Fruit fly (Drosophila melanogaster) whole organism, embryonic: ENCODE measurements around the gene CG7906.
A peak's percentile ranks its signal among the peaks of the same experiment; 100 is the strongest.

Experiments
- ATbp ChIP-seq: fragments of 200-800 bp; sonication (Bioruptor generic); optimal IDR thresholded peaks from 2 replicates; lab custom pipeline; 2017; ENCODE audit warnings: missing biosample characterization, mild to moderate bottlenecking, missing genetic modification characterization, missing genetic modification reagents
- CG10321 ChIP-seq: fragments of 200-800 bp; sonication (Bioruptor generic); IDR thresholded peaks from 2 replicates; pipeline ENCODE4 v1.3.6; 2022; ENCODE audit warnings: missing biosample characterization, missing genetic modification characterization
- CG10979 ChIP-seq: fragments of 200-800 bp; sonication (Bioruptor generic); optimal IDR thresholded peaks from 2 replicates; lab custom pipeline; 2018; ENCODE audit warnings: missing biosample characterization, mild to moderate bottlenecking, missing genetic modification characterization, moderate library complexity
- CG11696 ChIP-seq: fragments of 200-800 bp; sonication (Bioruptor generic); IDR thresholded peaks from 2 replicates; pipeline ENCODE4 v1.3.6; 2022; ENCODE audit warnings: missing biosample characterization, missing genetic modification characterization
- CG13287 ChIP-seq: fragments of 200-800 bp; sonication (Bioruptor generic); IDR thresholded peaks from 2 replicates; pipeline ENCODE4 v1.3.6; 2022; ENCODE audit warnings: missing biosample characterization, missing genetic modification characterization; ENCODE audit not compliant: partially characterized antibody
- CG14710 ChIP-seq: fragments of 200-800 bp; sonication (Bioruptor generic); optimal IDR thresholded peaks from 3 replicates; lab custom pipeline; 2019; ENCODE audit warnings: missing biosample characterization, mild to moderate bottlenecking, missing genetic modification characterization, moderate library complexity
- CG15514 ChIP-seq: fragments of 200-800 bp; sonication (Bioruptor generic); optimal IDR thresholded peaks from 3 replicates; lab custom pipeline; 2017; ENCODE audit warnings: missing biosample characterization, missing genetic modification characterization, mild to moderate bottlenecking, moderate library complexity, missing genetic modification reagents
- CG16863 ChIP-seq: fragments of 200-800 bp; sonication (Bioruptor generic); optimal IDR thresholded peaks from 3 replicates; lab custom pipeline; 2016; ENCODE audit warnings: missing biosample characterization, missing genetic modification characterization
- CG18262 ChIP-seq: fragments of 200-800 bp; optimal IDR thresholded peaks from 3 replicates; lab custom pipeline; 2019; ENCODE audit warnings: missing biosample characterization, mild to moderate bottlenecking, missing genetic modification characterization, moderate library complexity
- CG2712 ChIP-seq: fragments of 200-800 bp; optimal IDR thresholded peaks from 3 replicates; lab custom pipeline; 2019; ENCODE audit warnings: missing biosample characterization, mild to moderate bottlenecking, missing genetic modification characterization, moderate library complexity
- CG32767 ChIP-seq: fragments of 200-800 bp; sonication (Bioruptor generic); IDR thresholded peaks from 2 replicates; pipeline ENCODE4 v1.3.6; 2022; ENCODE audit warnings: missing biosample characterization, missing genetic modification characterization
- CG43689 ChIP-seq: fragments of 200-800 bp; sonication (Bioruptor generic); IDR thresholded peaks from 2 replicates; pipeline ENCODE4 v1.3.6; 2022; ENCODE audit warnings: missing biosample characterization, missing genetic modification characterization
- CG7556 ChIP-seq: fragments of 200-800 bp; sonication (Bioruptor generic); optimal IDR thresholded peaks from 2 replicates; lab custom pipeline; 2017; ENCODE audit warnings: missing biosample characterization, mild to moderate bottlenecking, missing genetic modification characterization
- CG8388 ChIP-seq: fragments of 200-800 bp; sonication (Bioruptor generic); optimal IDR thresholded peaks from 2 replicates; lab custom pipeline; 2019; ENCODE audit warnings: missing biosample characterization, mild to moderate bottlenecking, missing genetic modification characterization, moderate library complexity
- CG9609 ChIP-seq: fragments of 200-800 bp; sonication (Bioruptor generic); optimal IDR thresholded peaks from 3 replicates; lab custom pipeline; 2016; ENCODE audit warnings: missing biosample characterization, missing genetic modification characterization
- CoRest ChIP-seq: fragments of 200-800 bp; sonication (Bioruptor generic); optimal IDR thresholded peaks from 3 replicates; lab custom pipeline; 2018; ENCODE audit warnings: missing biosample characterization, mild to moderate bottlenecking, missing genetic modification characterization, moderate library complexity
- CrebB ChIP-seq: fragments of 200-800 bp; sonication (Bioruptor generic); optimal IDR thresholded peaks from 3 replicates; lab custom pipeline; 2018; ENCODE audit warnings: missing biosample characterization, mild to moderate bottlenecking, missing genetic modification characterization
- E2f1 ChIP-seq: fragments of 200-800 bp; sonication (Bioruptor generic); IDR thresholded peaks from 2 replicates; pipeline ENCODE4 v1.3.6; 2022; ENCODE audit warnings: missing biosample characterization, missing genetic modification characterization
- Fer2 ChIP-seq: fragments of 200-800 bp; sonication (Bioruptor generic); optimal IDR thresholded peaks from 2 replicates; lab custom pipeline; 2018; ENCODE audit warnings: missing biosample characterization, mild to moderate bottlenecking, missing genetic modification characterization, moderate library complexity
- Gsc ChIP-seq: fragments of 200-800 bp; sonication (Bioruptor generic); IDR thresholded peaks from 2 replicates; pipeline ENCODE4 v1.3.6; 2022; ENCODE audit warnings: missing biosample characterization, missing genetic modification characterization
- H2.0 ChIP-seq: fragments of 200-800 bp; sonication (Bioruptor generic); IDR thresholded peaks from 2 replicates; pipeline ENCODE4 v1.3.6; 2022; ENCODE audit warnings: missing biosample characterization, missing genetic modification characterization
- HLH3B ChIP-seq: fragments of 200-800 bp; sonication (Bioruptor generic); IDR thresholded peaks from 2 replicates; pipeline ENCODE4 v1.3.6; 2022; ENCODE audit warnings: missing biosample characterization, missing genetic modification characterization
- Hr51 ChIP-seq, 2 experiments: fragments of 200-800 bp; sonication (Bioruptor generic); optimal IDR thresholded peaks; 2 replicates in 1 of 2; 3 replicates in 1 of 2; lab custom pipeline; 2016 to 2018; ENCODE audit warnings: missing biosample characterization in 2 of 2, missing genetic modification characterization in 2 of 2, mild to moderate bottlenecking in 1 of 2, moderate library complexity in 1 of 2
- Lim3 ChIP-seq: fragments of 200-800 bp; sonication (Bioruptor generic); IDR thresholded peaks from 2 replicates; pipeline ENCODE4 v1.3.6; 2022; ENCODE audit warnings: missing biosample characterization, missing genetic modification characterization
- MESR4 ChIP-seq: fragments of 200-800 bp; sonication (Bioruptor generic); optimal IDR thresholded peaks from 2 replicates; lab custom pipeline; 2018; ENCODE audit warnings: missing biosample characterization, mild to moderate bottlenecking, missing genetic modification characterization, moderate library complexity
- NC2β ChIP-seq: fragments of 200-800 bp; sonication (Bioruptor generic); optimal IDR thresholded peaks from 2 replicates; lab custom pipeline; 2016; ENCODE audit warnings: missing biosample characterization, missing genetic modification characterization
- Sox102F ChIP-seq: fragments of 200-800 bp; sonication (Bioruptor generic); optimal IDR thresholded peaks from 2 replicates; lab custom pipeline; 2018; ENCODE audit warnings: missing biosample characterization, mild to moderate bottlenecking, missing genetic modification characterization, moderate library complexity
- Ssrp ChIP-seq: fragments of 200-800 bp; sonication (Bioruptor generic); optimal IDR thresholded peaks from 2 replicates; lab custom pipeline; 2018; ENCODE audit warnings: missing biosample characterization, mild to moderate bottlenecking, missing genetic modification characterization, moderate library complexity
- Xrp1 ChIP-seq: fragments of 200-800 bp; sonication (Bioruptor generic); IDR thresholded peaks from 2 replicates; pipeline ENCODE4 v1.3.6; 2022; ENCODE audit warnings: missing biosample characterization, missing genetic modification characterization
- ac ChIP-seq: fragments of 200-800 bp; sonication (Bioruptor generic); optimal IDR thresholded peaks from 3 replicates; lab custom pipeline; 2017; ENCODE audit warnings: missing biosample characterization, mild to moderate bottlenecking, missing genetic modification characterization
- ash1 ChIP-seq: fragments of 200-800 bp; sonication (Bioruptor generic); optimal IDR thresholded peaks from 2 replicates; lab custom pipeline; 2018; ENCODE audit warnings: missing biosample characterization, mild to moderate bottlenecking, missing genetic modification characterization
- az2 ChIP-seq: fragments of 200-800 bp; sonication (Bioruptor generic); optimal IDR thresholded peaks from 3 replicates; lab custom pipeline; 2016; ENCODE audit warnings: missing biosample characterization, missing genetic modification characterization
- bsh ChIP-seq, 2 experiments: fragments of 200-800 bp; sonication (Bioruptor generic); optimal IDR thresholded peaks; 2 replicates each; lab custom pipeline; 2017 to 2018; ENCODE audit warnings: mild to moderate bottlenecking in 2 of 2, missing biosample characterization in 2 of 2, missing genetic modification characterization in 2 of 2, moderate library complexity in 1 of 2
- btn ChIP-seq: fragments of 200-800 bp; sonication (Bioruptor generic); optimal IDR thresholded peaks from 2 replicates; lab custom pipeline; 2016; ENCODE audit warnings: missing biosample characterization, missing genetic modification characterization
- chif ChIP-seq, 2 experiments: fragments of 200-800 bp; sonication (Bioruptor generic); optimal IDR thresholded peaks; 3 replicates each; lab custom pipeline; 2016; ENCODE audit warnings: missing biosample characterization in 2 of 2, missing genetic modification characterization in 2 of 2
- eve ChIP-seq, 2 experiments: fragments of >200 bp; optimal IDR thresholded peaks; 2 replicates each; lab custom pipeline; 2017; ENCODE audit warnings: missing biosample characterization in 2 of 2, missing genetic modification characterization in 2 of 2
- gem ChIP-seq: fragments of 200-800 bp; sonication (Bioruptor generic); optimal IDR thresholded peaks from 2 replicates; lab custom pipeline; 2019; ENCODE audit warnings: missing biosample characterization, mild to moderate bottlenecking, missing genetic modification characterization, moderate library complexity
- gsb-n ChIP-seq: fragments of 200-800 bp; sonication (Bioruptor generic); optimal IDR thresholded peaks from 3 replicates; lab custom pipeline; 2018; ENCODE audit warnings: missing biosample characterization, mild to moderate bottlenecking, missing genetic modification characterization
- lola ChIP-seq, 3 experiments: fragments of >200 bp in 2 of 3; fragments of 200-800 bp in 1 of 3; sonication (Bioruptor generic) in 1 of 3; optimal IDR thresholded peaks; 2 replicates each; lab custom pipeline; 2017 to 2019; ENCODE audit warnings: missing biosample characterization in 3 of 3, missing genetic modification characterization in 3 of 3, mild to moderate bottlenecking in 1 of 3, moderate library complexity in 1 of 3
- maf-S ChIP-seq: fragments of 200-800 bp; sonication (Bioruptor generic); optimal IDR thresholded peaks from 2 replicates; lab custom pipeline; 2016; ENCODE audit warnings: missing biosample characterization, missing genetic modification characterization
- mam ChIP-seq: fragments of 200-800 bp; sonication (Bioruptor generic); optimal IDR thresholded peaks from 3 replicates; lab custom pipeline; 2016; ENCODE audit warnings: missing biosample characterization, missing genetic modification characterization
- nmo ChIP-seq: fragments of 200-800 bp; sonication (Bioruptor generic); optimal IDR thresholded peaks from 2 replicates; lab custom pipeline; 2018; ENCODE audit warnings: missing biosample characterization, mild to moderate bottlenecking, missing genetic modification characterization, moderate library complexity
- phol ChIP-seq: fragments of 200-800 bp; sonication (Bioruptor generic); optimal IDR thresholded peaks from 3 replicates; lab custom pipeline; 2018; ENCODE audit warnings: missing biosample characterization, mild to moderate bottlenecking, missing genetic modification characterization, moderate library complexity
- row ChIP-seq: fragments of 200-800 bp; sonication (Bioruptor generic); IDR thresholded peaks from 3 replicates; pipeline ENCODE4 v1.3.6; 2022; ENCODE audit warnings: missing biosample characterization, missing genetic modification characterization
- sens ChIP-seq: fragments of 200-800 bp; sonication (Bioruptor generic); peaks from one replicate; lab custom pipeline; 2016; ENCODE audit warnings: missing biosample characterization, missing genetic modification characterization
- sna ChIP-seq: fragments of 200-800 bp; sonication (Bioruptor generic); IDR thresholded peaks from 2 replicates; pipeline ENCODE4 v1.3.6; 2022; ENCODE audit warnings: missing biosample characterization, missing genetic modification characterization; ENCODE audit not compliant: partially characterized antibody
- tin ChIP-seq: fragments of 200-800 bp; sonication (Bioruptor generic); optimal IDR thresholded peaks from 3 replicates; lab custom pipeline; 2016; ENCODE audit warnings: missing biosample characterization, missing genetic modification characterization
- tio ChIP-seq: fragments of 200-800 bp; sonication (Bioruptor generic); optimal IDR thresholded peaks from 2 replicates; lab custom pipeline; 2017; ENCODE audit warnings: missing biosample characterization, missing genetic modification characterization, inconsistent platforms
- unpg ChIP-seq: fragments of 200-800 bp; sonication (Bioruptor generic); optimal IDR thresholded peaks from 3 replicates; lab custom pipeline; 2018; ENCODE audit warnings: missing biosample characterization, mild to moderate bottlenecking, missing genetic modification characterization, moderate library complexity
- vfl ChIP-seq: fragments of 200-800 bp; sonication (Bioruptor generic); optimal IDR thresholded peaks from 2 replicates; lab custom pipeline; 2016; ENCODE audit warnings: missing biosample characterization, missing genetic modification characterization

CG7906 gene

DNA sequence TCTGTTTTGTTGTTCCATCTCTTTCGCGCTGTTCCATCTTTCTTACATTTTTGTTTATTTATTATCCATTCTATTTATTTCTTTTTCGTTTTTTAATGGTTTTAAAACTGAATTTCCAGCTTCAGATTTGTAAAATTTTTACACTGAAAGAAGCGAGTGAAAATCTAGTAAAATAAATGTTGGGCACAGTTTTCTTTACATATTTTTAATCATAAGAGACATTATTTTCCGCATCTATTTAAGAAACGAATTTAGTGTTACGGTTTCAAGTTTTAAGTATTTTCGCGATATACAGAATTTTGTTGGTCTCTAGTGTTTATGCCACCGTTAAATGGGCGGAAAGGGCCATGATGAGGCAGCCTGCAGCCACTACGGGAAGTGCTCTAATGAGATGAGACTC is 51.4 kb downstream of the CG7906 start:
- TF ChIP-seq az2 (GFP tag; lab: Kevin White, UChicago) (no peak), E2f1 (GFP tag; lab: Robert Waterston, UW) (0 out of 2 replicates have a peak, but pooled peaks have one; percentile 27), mam (GFP tag; lab: Kevin White, UChicago) (no peak), MESR4 (GFP tag; lab: Kevin White, UChicago) (no peak), eve (GFP tag; optimal IDR thresholded peaks at IDR 0.05; lab: Kevin White, UChicago) (peak in 1 of 2 experiments; percentile 11), lola (GFP tag; optimal IDR thresholded peaks at IDR 0.05; lab: Kevin White, UChicago) (peak in 1 of 3 experiments; percentile 27), btn (GFP tag; lab: Kevin White, UChicago) (no peak), CG13287 (GFP tag; lab: Robert Waterston, UW) (no peak), CG43689 (GFP tag; lab: Robert Waterston, UW) (no peak), gsb-n (tag; lab: Kevin White, UChicago) (no peak), Ssrp (tag; lab: Kevin White, UChicago) (peak; percentile 2), sens (peak; percentile 78), CG8388 (peak; percentile 4), CG2712 (tag; lab: Kevin White, UChicago) (no peak), CG10979 (tag; lab: Kevin White, UChicago) (peak; percentile 34), ac (GFP tag; lab: Kevin White, UChicago) (no peak), Gsc (GFP tag; lab: Robert Waterston, UW) (no peak), CG9609 (GFP tag; lab: Kevin White, UChicago) (no peak), nmo (GFP tag; lab: Kevin White, UChicago) (peak; percentile 21), Sox102F (GFP tag; lab: Kevin White, UChicago) (peak; percentile 19), tin (GFP tag; lab: Kevin White, UChicago) (no peak), row (GFP tag; lab: Robert Waterston, UW) (peak; percentile 33; the same call in 2 of the 3 replicates), CG32767 (no peak), sna (no peak), unpg (GFP tag; lab: Kevin White, UChicago) (peak; percentile 20), CG7556 (peak; percentile 11), vfl (GFP tag; lab: Kevin White, UChicago) (no peak), CG18262 (tag; lab: Kevin White, UChicago) (peak; percentile 3), HLH3B (GFP tag; lab: Robert Waterston, UW) (peak; percentile 35; the same call in 1 of the 2 replicates), NC2β (GFP tag; lab: Kevin White, UChicago) (no peak), chif (GFP tag; optimal IDR thresholded peaks at IDR 0.05; lab: Kevin White, UChicago) (peak in 1 of 2 experiments; percentile 14), gem (peak; percentile 50), CG10321 (GFP tag; lab: Robert Waterston, UW) (no peak), CG11696 (GFP tag; lab: Robert Waterston, UW) (no peak), phol (peak; percentile 10), CG16863 (GFP tag; lab: Kevin White, UChicago) (peak; percentile 1), CG14710 (peak; percentile 20), Fer2 (tag; lab: Kevin White, UChicago) (no peak), H2.0 (GFP tag; lab: Robert Waterston, UW) (no peak), Lim3 (GFP tag; lab: Robert Waterston, UW) (no peak), Hr51 (GFP tag; optimal IDR thresholded peaks at IDR 0.05; lab: Kevin White, UChicago) (no peak), CoRest (tag; lab: Kevin White, UChicago) (peak; percentile 31), ash1 (GFP tag; lab: Kevin White, UChicago) (no peak), maf-S (no peak), ATbp (GFP tag; lab: Kevin White, UChicago) (peak; percentile 22), CG15514 (GFP tag; lab: Kevin White, UChicago) (no peak), bsh (GFP tag; optimal IDR thresholded peaks at IDR 0.05; lab: Kevin White, UChicago) (peak in 1 of 2 experiments; percentile 42), Xrp1 (GFP tag; lab: Robert Waterston, UW) (peak; percentile 52; the same call in 1 of the 2 replicates), CrebB (tag; lab: Kevin White, UChicago) (no peak), tio (GFP tag; lab: Kevin White, UChicago) (peak; percentile 8)
